Fruit fly (Drosophila melanogaster): Measurements from ENCODE around the gene CG43799.

- TF ChIP-seq CG31627 (GFP tag; optimal IDR thresholded peaks at IDR 0.05) (no peak), CG6163 (GFP tag; IDR thresholded peaks at IDR 0.05) (no peak), CG34406 (GFP tag; optimal IDR thresholded peaks at IDR 0.05) (no peak), Sox14 (GFP tag; optimal IDR thresholded peaks at IDR 0.05) (no peak), CG7368 (GFP tag; optimal IDR thresholded peaks at IDR 0.05) (no peak), Smox (GFP tag; optimal IDR thresholded peaks at IDR 0.05) (no peak)
Measured at dm6 chr2L:7217059-7217458, 10.5 kb upstream of the CG43799 start.
